Worm (Caenorhabditis elegans): ENCODE measurements around the gene F35G12.12.
A peak's percentile ranks its signal among the peaks of the same experiment; 100 is the strongest.

Gene F35G12.12

DNA sequence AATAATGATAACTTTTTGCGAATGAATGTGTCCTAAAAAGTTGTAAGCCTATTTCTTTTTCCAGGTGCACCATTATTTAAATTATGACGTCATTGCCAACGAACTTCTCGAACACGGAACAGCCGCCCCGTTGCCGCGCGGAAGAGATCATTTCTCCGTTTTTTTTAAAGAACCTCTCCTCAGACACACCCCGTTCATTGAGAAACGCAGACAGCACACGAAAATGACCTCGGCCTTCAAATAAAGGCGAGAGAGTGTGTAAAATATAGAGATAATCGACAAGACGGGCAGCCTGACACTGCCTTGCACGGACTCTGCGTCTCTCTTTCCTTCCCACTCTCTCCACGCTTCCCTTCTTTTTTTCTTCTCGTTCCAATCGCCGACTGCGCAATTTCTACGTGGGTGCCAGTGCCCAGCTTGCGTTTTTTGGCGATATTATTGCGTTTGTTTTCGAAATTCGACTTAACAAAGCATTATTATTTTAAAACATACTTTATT is 21.2 kb upstream of the F35G12.12 start (continued):
- TF ChIP-seq tbx-2 (tag; optimal IDR thresholded peaks at IDR 0.05) (peak; percentile 74), ceh-82 (tag; optimal IDR thresholded peaks at IDR 0.05) (peak; percentile 52 to 75 (median 60)), sup-37 (GFP tag; optimal IDR thresholded peaks at IDR 0.05) (no peak), nhr-90 (tag; optimal IDR thresholded peaks at IDR 0.05; ENCODE audit: poor library complexity) (peak; percentile 71), pax-3 (tag; optimal IDR thresholded peaks at IDR 0.05) (no peak), hlh-17 (GFP tag; optimal IDR thresholded peaks at IDR 0.05; ENCODE audit: borderline replicate concordance) (no peak), irx-1 (tag; optimal IDR thresholded peaks at IDR 0.05) (peak; percentile 35), dsc-1 (tag; optimal IDR thresholded peaks at IDR 0.05) (peak; percentile 54), C04F5.9 (tag; optimal IDR thresholded peaks at IDR 0.05) (no peak), hpl-2 (GFP tag; optimal IDR thresholded peaks at IDR 0.05) (no peak), grh-1 (GFP tag; IDR thresholded peaks at IDR 0.05) (peak; percentile 36; the same call in 1 of the 2 replicates), xbp-1 (tag; optimal IDR thresholded peaks at IDR 0.05) (peak; percentile 69), nhr-237 (tag; optimal IDR thresholded peaks at IDR 0.05) (no peak), snu-23 (GFP tag; optimal IDR thresholded peaks at IDR 0.05) (peak; percentile 77), lin-13 (GFP tag; optimal IDR thresholded peaks at IDR 0.05) (peak; percentile 45), elt-3 (tag; optimal IDR thresholded peaks at IDR 0.05) (peak in 3 of 6 experiments; percentile 11 to 74 (median 22)), nhr-84 (tag; optimal IDR thresholded peaks at IDR 0.05) (no peak), dpl-1 (GFP tag; optimal IDR thresholded peaks at IDR 0.05) (peak in 2 of 3 experiments; percentile 34 to 47), ceh-88 (GFP tag; IDR thresholded peaks at IDR 0.05) (no peak), C16A3.4 (tag; optimal IDR thresholded peaks at IDR 0.05) (no peak), ztf-11 (tag; optimal IDR thresholded peaks at IDR 0.05) (peak in 1 of 2 experiments; percentile 20), efl-1 (optimal IDR thresholded peaks at IDR 0.05) (peak; percentile 70 to 82), efl-1 (GFP tag; optimal IDR thresholded peaks at IDR 0.05 in 1 of 2) (peak; percentile 33 to 93), pqm-1 (tag; optimal IDR thresholded peaks at IDR 0.05) (no peak), nhr-77 (tag; optimal IDR thresholded peaks at IDR 0.05) (peak; percentile 66), aly-2 (tag; optimal IDR thresholded peaks at IDR 0.05) (peak; percentile 22), ceh-8 (GFP tag; optimal IDR thresholded peaks at IDR 0.05) (no peak), nhr-20 (tag; optimal IDR thresholded peaks at IDR 0.05) (peak; percentile 69), nhr-12 (tag; optimal IDR thresholded peaks at IDR 0.05) (no peak), tlp-1 (tag; optimal IDR thresholded peaks at IDR 0.05) (no peak), ceh-63 (GFP tag; optimal IDR thresholded peaks at IDR 0.05) (no peak), hlh-4 (tag; optimal IDR thresholded peaks at IDR 0.05) (no peak), isw-1 (GFP tag; IDR thresholded peaks at IDR 0.05) (peak; percentile 43), nhr-28 (tag; optimal IDR thresholded peaks at IDR 0.05) (no peak), aha-1 (tag; optimal IDR thresholded peaks at IDR 0.05) (no peak), skn-1 (tag; optimal IDR thresholded peaks at IDR 0.05) (peak; percentile 50), fkh-10 (GFP tag; optimal IDR thresholded peaks at IDR 0.05) (no peak), fkh-4 (tag; optimal IDR thresholded peaks at IDR 0.05; ENCODE audit: borderline replicate concordance) (no peak), efl-3 (GFP tag; optimal IDR thresholded peaks at IDR 0.05) (no peak), nhr-71 (tag; optimal IDR thresholded peaks at IDR 0.05) (peak; percentile 85), mef-2 (tag; optimal IDR thresholded peaks at IDR 0.05) (no peak), sox-4 (tag; optimal IDR thresholded peaks at IDR 0.05) (no peak), unc-30 (tag; optimal IDR thresholded peaks at IDR 0.05) (no peak), unc-130 (tag; optimal IDR thresholded peaks at IDR 0.05) (peak; percentile 24), mep-1 (tag; optimal IDR thresholded peaks at IDR 0.05) (peak; percentile 81), ama-1 (optimal IDR thresholded peaks at IDR 0.05) (no peak), nhr-47 (tag; optimal IDR thresholded peaks at IDR 0.05) (peak; percentile 76), egl-27 (tag; optimal IDR thresholded peaks at IDR 0.05) (peak in 1 of 2 experiments; percentile 15), lin-35 (GFP tag; optimal IDR thresholded peaks at IDR 0.05) (peak; percentile 52 to 53), nhr-76 (tag; optimal IDR thresholded peaks at IDR 0.05) (peak; percentile 41), ces-1 (GFP tag; optimal IDR thresholded peaks at IDR 0.05) (no peak), sptf-1 (tag; optimal IDR thresholded peaks at IDR 0.05) (no peak), fos-1 (tag; optimal IDR thresholded peaks at IDR 0.05) (no peak), jun-1 (tag; optimal IDR thresholded peaks at IDR 0.05) (peak; percentile 41)
